Worm (Caenorhabditis elegans): ENCODE data around the gene F49E12.10.

- TF ChIP-seq T22C8.4 (GFP tag; IDR thresholded peaks at IDR 0.05) (no peak), ztf-29 (GFP tag; IDR thresholded peaks at IDR 0.05) (no peak), tab-1 (GFP tag; IDR thresholded peaks at IDR 0.05) (no peak), klf-2 (GFP tag; conservative IDR thresholded peaks at IDR 0.05) (no peak), ref-1 (GFP tag; conservative IDR thresholded peaks at IDR 0.05) (no peak), med-1 (GFP tag; optimal IDR thresholded peaks at IDR 0.05; ENCODE audit: insufficient read depth) (no peak), flt-1 (GFP tag; IDR thresholded peaks at IDR 0.05) (no peak)
Measured at ce11 chrII:8359350-8359749, 31.5 kb upstream of the F49E12.10 start, which contains the start of gene col-77.
